Fruit fly (Drosophila melanogaster): ENCODE results near the gene Eaf6.

Gene Eaf6

dm6 chr3L:5571051-5571450 lies 37.0 kb downstream of the Eaf6 start:
- TF ChIP-seq Dll (optimal IDR thresholded peaks at IDR 0.05) (peak; percentile 9), pan (optimal IDR thresholded peaks at IDR 0.05) (no peak), psq (optimal IDR thresholded peaks at IDR 0.05) (no peak)

- TF ChIP-seq pan (optimal IDR thresholded peaks at IDR 0.05): no peak
- TF ChIP-seq usp (GFP tag; optimal IDR thresholded peaks at IDR 0.05): no peak
- no peak for TF ChIP-seq EcR (GFP tag; optimal IDR thresholded peaks at IDR 0.05)
- no peak for TF ChIP-seq CG8478 (optimal IDR thresholded peaks at IDR 0.05)
- TF ChIP-seq psq (optimal IDR thresholded peaks at IDR 0.05): no peak
- TF ChIP-seq Dll (optimal IDR thresholded peaks at IDR 0.05): no peak
These were observed 38.4 kb downstream of the Eaf6 start for dm6 chr3L:5569724-5570123.

dm6 chr3L:5568361-5568760 lies 39.7 kb downstream of the Eaf6 start:
- TF ChIP-seq usp (GFP tag; optimal IDR thresholded peaks at IDR 0.05): no peak
- no peak for TF ChIP-seq psq (optimal IDR thresholded peaks at IDR 0.05)
- no peak for TF ChIP-seq CG8478 (optimal IDR thresholded peaks at IDR 0.05)
- no peak for TF ChIP-seq pan (optimal IDR thresholded peaks at IDR 0.05)
- no peak for TF ChIP-seq EcR (GFP tag; optimal IDR thresholded peaks at IDR 0.05)
- TF ChIP-seq Dll (optimal IDR thresholded peaks at IDR 0.05): no peak

- TF ChIP-seq psq (optimal IDR thresholded peaks at IDR 0.05): no peak
- no peak for TF ChIP-seq Dll (optimal IDR thresholded peaks at IDR 0.05)
- TF ChIP-seq CG8478 (optimal IDR thresholded peaks at IDR 0.05): no peak
- no peak for TF ChIP-seq EcR (GFP tag; optimal IDR thresholded peaks at IDR 0.05)
- no peak for TF ChIP-seq pan (optimal IDR thresholded peaks at IDR 0.05)
- no peak for TF ChIP-seq usp (GFP tag; optimal IDR thresholded peaks at IDR 0.05)
These were observed 42.9 kb downstream of the Eaf6 start, which contains the start of gene bc10 for dm6 chr3L:5565051-5565688. TSS of gene bc10 (plus strand) at chr3L:5565231.

- TF ChIP-seq EcR (GFP tag; optimal IDR thresholded peaks at IDR 0.05) (no peak), pan (optimal IDR thresholded peaks at IDR 0.05) (no peak), psq (optimal IDR thresholded peaks at IDR 0.05) (no peak), usp (GFP tag; optimal IDR thresholded peaks at IDR 0.05) (no peak), Dll (optimal IDR thresholded peaks at IDR 0.05) (no peak), CG8478 (optimal IDR thresholded peaks at IDR 0.05) (no peak)
These were observed 44.6 kb downstream of the Eaf6 start, which contains the start of the genes ScsbetaG and Sras for dm6 chr3L:5563309-5564182. TSS of gene ScsbetaG (minus strand) at chr3L:5563691. TSS of gene Sras (plus strand) at chr3L:5563774.

- no peak for TF ChIP-seq CG8478 (optimal IDR thresholded peaks at IDR 0.05)
- no peak for TF ChIP-seq EcR (GFP tag; optimal IDR thresholded peaks at IDR 0.05)
- no peak for TF ChIP-seq pan (optimal IDR thresholded peaks at IDR 0.05)
- TF ChIP-seq usp (GFP tag; optimal IDR thresholded peaks at IDR 0.05): no peak
- TF ChIP-seq psq (optimal IDR thresholded peaks at IDR 0.05): no peak
- no peak for TF ChIP-seq Dll (optimal IDR thresholded peaks at IDR 0.05)
These were observed 45.5 kb downstream of the Eaf6 start for dm6 chr3L:5562584-5562983.

- TF ChIP-seq psq (optimal IDR thresholded peaks at IDR 0.05): no peak
- no peak for TF ChIP-seq Dll (optimal IDR thresholded peaks at IDR 0.05)
- TF ChIP-seq CG8478 (optimal IDR thresholded peaks at IDR 0.05): no peak
These were observed 46.8 kb downstream of the Eaf6 start, which contains the start of gene sinu for dm6 chr3L:5561341-5561740. TSS of gene sinu (minus strand) at chr3L:5561598.

All from whole organism.